In genomic region chrIII:1269156-1269555, ce11 we compare ENCODE assay signal across 4 worm cellular contexts.
A peak's percentile ranks its signal among the peaks of the same experiment; 100 is the strongest.
TF ChIP-seq lines count a peak whose summit lies in the region.

fbxa-32 (minus strand) TSS chrIII:1269256.

TF ChIP-seq in whole organism, L1 larva, 84 proteins besides CTCF, POLR2A, EP300 and RAD21:
- no peak for TF ChIP-seq nhr-71 (tag; optimal IDR thresholded peaks at IDR 0.05; lab: Kevin White, UChicago)
- TF ChIP-seq elt-2 (tag; optimal IDR thresholded peaks at IDR 0.05; lab: Kevin White, UChicago): peak; percentile 16
- TF ChIP-seq lin-39 (tag; optimal IDR thresholded peaks at IDR 0.05; lab: Kevin White, UChicago): no peak

TF ChIP-seq in whole organism, L3 larva, 47 proteins besides CTCF, POLR2A, EP300 and RAD21:
- TF ChIP-seq nhr-28 (tag; optimal IDR thresholded peaks at IDR 0.05; lab: Kevin White, UChicago) (no peak), pha-4 (tag; optimal IDR thresholded peaks at IDR 0.05; lab: Kevin White, UChicago) (peak; percentile 14), elt-2 (tag; optimal IDR thresholded peaks at IDR 0.05; lab: Kevin White, UChicago) (peak; percentile 57)
TF ChIP-seq in whole organism, L3 larva: peak in this region for 2.

TF ChIP-seq in whole organism, L4 larva, 104 proteins besides CTCF, POLR2A, EP300 and RAD21:
- TF ChIP-seq dmd-6 (GFP tag; IDR thresholded peaks at IDR 0.05; lab: Robert Waterston, UW): 0 out of 2 replicates have a peak, but pooled peaks have one; percentile 6
- TF ChIP-seq pqm-1 (tag; optimal IDR thresholded peaks at IDR 0.05; lab: Kevin White, UChicago): peak; percentile 15
- TF ChIP-seq set-16 (GFP tag; IDR thresholded peaks at IDR 0.05; lab: Robert Waterston, UW): no peak
- no peak for TF ChIP-seq lin-39 (tag; optimal IDR thresholded peaks at IDR 0.05; lab: Kevin White, UChicago)
- TF ChIP-seq dve-1 (tag; optimal IDR thresholded peaks at IDR 0.05; lab: Kevin White, UChicago; ENCODE audit: insufficient read depth): peak; percentile 48
- TF ChIP-seq tag-97 (GFP tag; IDR thresholded peaks at IDR 0.05; lab: Robert Waterston, UW): no peak
- TF ChIP-seq lsy-2 (tag; optimal IDR thresholded peaks at IDR 0.05; lab: Kevin White, UChicago): no peak
- peak; percentile 25 for TF ChIP-seq nhr-28 (tag; optimal IDR thresholded peaks at IDR 0.05; lab: Kevin White, UChicago)
- TF ChIP-seq egl-27 (tag; optimal IDR thresholded peaks at IDR 0.05; lab: Kevin White, UChicago): no peak
- no peak for TF ChIP-seq nhr-6 (tag; optimal IDR thresholded peaks at IDR 0.05; lab: Kevin White, UChicago)
- no peak for TF ChIP-seq daf-16 (GFP tag; optimal IDR thresholded peaks at IDR 0.05; lab: Kevin White, UChicago)
- peak; percentile 44 for TF ChIP-seq daf-16 (tag; optimal IDR thresholded peaks at IDR 0.05; lab: Kevin White, UChicago)

TF ChIP-seq in whole organism, young adult, 124 proteins besides CTCF, POLR2A, EP300 and RAD21:
- TF ChIP-seq ztf-3 (GFP tag; optimal IDR thresholded peaks at IDR 0.05; lab: Kevin White, UChicago) (no peak), nhr-80 (tag; optimal IDR thresholded peaks at IDR 0.05; lab: Kevin White, UChicago) (peak; percentile 36)
